Worm (Caenorhabditis elegans) whole organism, mixed stage, embryonic: ENCODE data around the gene B0393.4.

Experiments used
- bed-3 ChIP-seq: fragments of 200-800 bp; sonication (Bioruptor generic); optimal IDR thresholded peaks from 3 replicates; lab custom pipeline; 2018; ENCODE audit warnings: mild to moderate bottlenecking, missing genetic modification characterization, moderate library complexity, missing compliant biosample characterization
- ceh-39 ChIP-seq: fragments of 150-350 bp; optimal IDR thresholded peaks from 2 replicates; lab custom pipeline; 2014; ENCODE audit warnings: missing biosample characterization, missing genetic modification characterization
- ces-1 ChIP-seq: fragments of 150-350 bp; optimal IDR thresholded peaks from 2 replicates; lab custom pipeline; 2014; ENCODE audit warnings: missing biosample characterization, missing genetic modification reagents, missing genetic modification characterization
- ham-2 ChIP-seq: fragments of 200-800 bp; sonication (Bioruptor generic); optimal IDR thresholded peaks from 2 replicates; lab custom pipeline; 2018; ENCODE audit warnings: mild to moderate bottlenecking, missing genetic modification characterization, missing compliant biosample characterization
- lin-13 ChIP-seq: fragments of 150-350 bp; optimal IDR thresholded peaks from 2 replicates; lab custom pipeline; 2014; ENCODE audit warnings: missing biosample characterization, missing genetic modification characterization
- lsy-2 ChIP-seq: fragments of 150-350 bp; optimal IDR thresholded peaks from 2 replicates; lab custom pipeline; 2014; ENCODE audit warnings: missing biosample characterization, missing genetic modification characterization
- nhr-12 ChIP-seq: fragments of 150-350 bp; optimal IDR thresholded peaks from 2 replicates; lab custom pipeline; 2014; ENCODE audit warnings: missing biosample characterization, missing genetic modification characterization
- nhr-2 ChIP-seq: fragments of 150-350 bp; optimal IDR thresholded peaks from 2 replicates; lab custom pipeline; 2014; ENCODE audit warnings: missing biosample characterization, missing genetic modification characterization
- nhr-237 ChIP-seq: fragments of 150-350 bp; optimal IDR thresholded peaks from 2 replicates; lab custom pipeline; 2014; ENCODE audit warnings: missing biosample characterization, missing genetic modification characterization
- nhr-76 ChIP-seq: sonication (generic microtip); optimal IDR thresholded peaks from 2 replicates; lab custom pipeline; 2017; ENCODE audit warnings: missing biosample characterization, missing genetic modification characterization
- unc-39 ChIP-seq: fragments of 150-350 bp; optimal IDR thresholded peaks from 2 replicates; lab custom pipeline; 2014; ENCODE audit warnings: missing biosample characterization, missing genetic modification characterization
- ztf-11 ChIP-seq: fragments of 150-350 bp; optimal IDR thresholded peaks from 2 replicates; lab custom pipeline; 2014; ENCODE audit warnings: missing biosample characterization, missing genetic modification characterization

ce11 chrIII:4778003-4778402, 14.6 kb upstream of the B0393.4 start, which contains the start of gene B0393.7:
- TF ChIP-seq ztf-11 (no peak), ham-2 (GFP tag; lab: Kevin White, UChicago) (no peak), ceh-39 (no peak), bed-3 (GFP tag; lab: Kevin White, UChicago) (no peak), nhr-76 (tag; lab: Kevin White, UChicago) (no peak), lin-13 (tag; lab: Kevin White, UChicago) (no peak), ces-1 (GFP tag; lab: Kevin White, UChicago) (no peak), nhr-12 (tag; lab: Kevin White, UChicago) (no peak), lsy-2 (tag; lab: Kevin White, UChicago) (no peak), nhr-237 (tag; lab: Kevin White, UChicago) (no peak), unc-39 (no peak), nhr-2 (tag; lab: Kevin White, UChicago) (no peak)
